Worm (Caenorhabditis elegans) whole organism, young adult: ENCODE measurements around the gene dcap-2.

ENCODE experiments used
- B0019.2 ChIP-seq: fragments of 200-800 bp; sonication (Bioruptor generic); conservative IDR thresholded peaks from 2 replicates; pipeline ENCODE4 v1.3.6; 2022; ENCODE audit warnings: missing genetic modification reagents, missing genetic modification characterization, missing compliant biosample characterization
- D2030.7 ChIP-seq: fragments of 200-800 bp; sonication (Bioruptor generic); IDR thresholded peaks from 2 replicates; pipeline ENCODE4 v1.3.6; 2022; ENCODE audit warnings: missing genetic modification reagents, missing genetic modification characterization, missing compliant biosample characterization
- F33H1.4 ChIP-seq: fragments of 200-800 bp; sonication (Bioruptor generic); IDR thresholded peaks from 2 replicates; pipeline ENCODE4 v1.3.6; 2022; ENCODE audit warnings: missing genetic modification reagents, missing genetic modification characterization, missing compliant biosample characterization
- F39B2.1 ChIP-seq: fragments of 200-800 bp; sonication (Bioruptor generic); IDR thresholded peaks from 2 replicates; pipeline ENCODE4 v1.3.6; 2022; ENCODE audit warnings: missing genetic modification reagents, missing genetic modification characterization, missing compliant biosample characterization
- Y53F4B.3 ChIP-seq: fragments of 200-800 bp; sonication (Bioruptor generic); IDR thresholded peaks from 2 replicates; pipeline ENCODE4 v1.3.6; 2022; ENCODE audit warnings: missing genetic modification reagents, missing genetic modification characterization, missing compliant biosample characterization
- Y53G8AR.9 ChIP-seq: fragments of 200-800 bp; sonication (Bioruptor generic); conservative IDR thresholded peaks from 2 replicates; pipeline ENCODE4 v1.3.6; 2022; ENCODE audit warnings: missing genetic modification reagents, missing genetic modification characterization, missing compliant biosample characterization
- Y56A3A.18 ChIP-seq: fragments of 200-800 bp; sonication (Bioruptor generic); IDR thresholded peaks from 2 replicates; pipeline ENCODE4 v1.3.6; 2022; ENCODE audit warnings: missing genetic modification reagents, missing genetic modification characterization, missing compliant biosample characterization
- Y67H2A.10 ChIP-seq: fragments of 200-800 bp; sonication (Bioruptor generic); conservative IDR thresholded peaks from 2 replicates; pipeline ENCODE4 v1.3.6; 2022; ENCODE audit warnings: missing genetic modification reagents, missing genetic modification characterization, missing compliant biosample characterization
- Y95B8A.8 ChIP-seq: fragments of 200-800 bp; sonication (Bioruptor generic); IDR thresholded peaks from 2 replicates; pipeline ENCODE4 v1.3.6; 2022; ENCODE audit warnings: missing genetic modification reagents, missing genetic modification characterization, missing compliant biosample characterization
- aptf-3 ChIP-seq: fragments of 200-800 bp; sonication (Bioruptor generic); IDR thresholded peaks from 2 replicates; pipeline ENCODE4 v1.3.6; 2022; ENCODE audit warnings: missing genetic modification characterization, missing compliant biosample characterization
- attf-6 ChIP-seq: fragments of 200-800 bp; sonication (Bioruptor generic); IDR thresholded peaks from 2 replicates; pipeline ENCODE4 v1.3.6; 2022; ENCODE audit warnings: missing genetic modification reagents, missing genetic modification characterization, missing compliant biosample characterization
- bed-1 ChIP-seq: fragments of 200-800 bp; sonication (Bioruptor generic); IDR thresholded peaks from 2 replicates; pipeline ENCODE4 v1.3.6; 2022; ENCODE audit warnings: missing genetic modification reagents, missing genetic modification characterization, missing compliant biosample characterization
- cebp-2 ChIP-seq: fragments of 200-800 bp; sonication (Bioruptor generic); IDR thresholded peaks from 2 replicates; pipeline ENCODE4 v1.3.6; 2022; ENCODE audit warnings: missing genetic modification characterization, missing compliant biosample characterization
- ceh-100 ChIP-seq: fragments of 200-800 bp; sonication (Bioruptor generic); IDR thresholded peaks from 2 replicates; pipeline ENCODE4 v1.3.6; 2022; ENCODE audit warnings: missing genetic modification reagents, missing genetic modification characterization, missing compliant biosample characterization
- ceh-40 ChIP-seq: fragments of 200-800 bp; sonication (Bioruptor generic); IDR thresholded peaks from 2 replicates; pipeline ENCODE4 v1.3.6; 2022; ENCODE audit warnings: missing genetic modification characterization, missing compliant biosample characterization
- ceh-58 ChIP-seq: fragments of 200-800 bp; sonication (Bioruptor generic); IDR thresholded peaks from 2 replicates; pipeline ENCODE4 v1.3.6; 2022; ENCODE audit warnings: missing genetic modification characterization, missing compliant biosample characterization
- dox-1 ChIP-seq: fragments of 200-800 bp; sonication (Bioruptor generic); IDR thresholded peaks from 2 replicates; pipeline ENCODE4 v1.3.6; 2022; ENCODE audit warnings: missing genetic modification reagents, missing genetic modification characterization, missing compliant biosample characterization
- egl-18 ChIP-seq: fragments of 200-800 bp; sonication (Bioruptor generic); IDR thresholded peaks from 2 replicates; pipeline ENCODE4 v1.3.6; 2022; ENCODE audit warnings: missing genetic modification reagents, missing genetic modification characterization, missing compliant biosample characterization
- egl-44 ChIP-seq: fragments of 200-800 bp; sonication (Bioruptor generic); IDR thresholded peaks from 2 replicates; pipeline ENCODE4 v1.3.6; 2022; ENCODE audit warnings: missing genetic modification reagents, missing genetic modification characterization, missing compliant biosample characterization
- egrh-3 ChIP-seq: fragments of 200-800 bp; sonication (Bioruptor generic); IDR thresholded peaks from 2 replicates; pipeline ENCODE4 v1.3.6; 2022; ENCODE audit warnings: missing genetic modification reagents, missing genetic modification characterization, missing compliant biosample characterization
- ekl-4 ChIP-seq: fragments of 200-800 bp; sonication (Bioruptor generic); IDR thresholded peaks from 2 replicates; pipeline ENCODE4 v1.3.6; 2022; ENCODE audit warnings: missing genetic modification reagents, missing genetic modification characterization, missing compliant biosample characterization
- hsf-1 ChIP-seq: fragments of 200-800 bp; sonication (Bioruptor generic); IDR thresholded peaks from 2 replicates; pipeline ENCODE4 v1.3.6; 2022; ENCODE audit warnings: missing genetic modification reagents, missing genetic modification characterization, missing compliant biosample characterization
- lag-1 ChIP-seq: fragments of 200-800 bp; sonication (Bioruptor generic); IDR thresholded peaks from 2 replicates; pipeline ENCODE4 v1.3.6; 2022; ENCODE audit warnings: missing genetic modification reagents, missing genetic modification characterization, missing compliant biosample characterization
- madf-3 ChIP-seq: fragments of 200-800 bp; sonication (Bioruptor generic); IDR thresholded peaks from 2 replicates; pipeline ENCODE4 v1.3.6; 2022; ENCODE audit warnings: missing genetic modification reagents, missing genetic modification characterization, missing compliant biosample characterization
- madf-6 ChIP-seq: fragments of 200-800 bp; sonication (Bioruptor generic); IDR thresholded peaks from 2 replicates; pipeline ENCODE4 v1.3.6; 2022; ENCODE audit warnings: missing genetic modification reagents, missing genetic modification characterization, missing compliant biosample characterization
- nfya-2 ChIP-seq: fragments of 200-800 bp; sonication (Bioruptor generic); IDR thresholded peaks from 2 replicates; pipeline ENCODE4 v1.3.6; 2022; ENCODE audit warnings: missing genetic modification reagents, missing genetic modification characterization, missing compliant biosample characterization
- nfyb-1 ChIP-seq: fragments of 200-800 bp; sonication (Bioruptor generic); IDR thresholded peaks from 2 replicates; pipeline ENCODE4 v1.3.6; 2022; ENCODE audit warnings: missing genetic modification reagents, missing genetic modification characterization, missing compliant biosample characterization
- pbrm-1 ChIP-seq: fragments of 200-800 bp; sonication (Bioruptor generic); IDR thresholded peaks from 2 replicates; pipeline ENCODE4 v1.3.6; 2022; ENCODE audit warnings: missing genetic modification reagents, missing genetic modification characterization, missing compliant biosample characterization
- rcor-1 ChIP-seq: fragments of 200-800 bp; sonication (Bioruptor generic); IDR thresholded peaks from 2 replicates; pipeline ENCODE4 v1.3.6; 2022; ENCODE audit warnings: missing genetic modification reagents, missing genetic modification characterization, missing compliant biosample characterization
- ztf-25 ChIP-seq: fragments of 200-800 bp; sonication (Bioruptor generic); IDR thresholded peaks from 2 replicates; pipeline ENCODE4 v1.3.6; 2022; ENCODE audit warnings: missing genetic modification reagents, missing genetic modification characterization, missing compliant biosample characterization

dcap-2 gene

ce11 chrIV:13465797-13466196 is 55.9 kb downstream of the dcap-2 start, which contains the start of gene fezf-1:
fezf-1 (plus strand) TSS chrIV:13466097.
- no peak for TF ChIP-seq F33H1.4 (GFP tag; lab: Robert Waterston, UW)
- no peak for TF ChIP-seq egl-44 (GFP tag; lab: Robert Waterston, UW)

ce11 chrIV:13464620-13465019 is 57.0 kb downstream of the dcap-2 start:
- TF ChIP-seq dox-1 (0 out of 2 replicates have a peak, but pooled peaks have one; percentile 6), egrh-3 (GFP tag; lab: Robert Waterston, UW) (peak; percentile 28; the same call in 1 of the 2 replicates), hsf-1 (peak; percentile 95), cebp-2 (GFP tag; lab: Robert Waterston, UW) (0 out of 2 replicates have a peak, but pooled peaks have one; percentile 47)
- TF ChIP-seq, all 124 proteins: peak for 4; not testable (repeated sequence) for 120

DNA sequence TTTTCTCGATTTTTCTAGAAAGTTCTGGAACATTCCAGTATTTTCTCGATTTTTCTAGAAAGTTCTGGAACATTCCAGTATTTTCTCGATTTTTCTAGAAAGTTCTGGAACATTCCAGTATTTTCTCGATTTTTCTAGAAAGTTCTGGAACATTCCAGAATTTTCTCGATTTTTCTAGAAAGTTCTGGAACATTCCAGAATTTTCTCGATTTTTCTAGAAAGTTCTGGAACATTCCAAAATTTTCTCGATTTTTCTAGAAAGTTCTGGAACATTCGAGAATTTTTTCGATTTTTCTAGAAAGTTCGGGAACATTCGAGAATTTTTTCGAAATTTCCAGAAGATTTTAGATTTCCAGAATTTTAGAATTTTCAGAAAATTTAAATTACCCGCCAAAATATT is 57.8 kb downstream of the dcap-2 start:
- TF ChIP-seq ceh-40 (GFP tag; lab: Robert Waterston, UW) (peak; percentile 95), F39B2.1 (GFP tag; lab: Robert Waterston, UW) (peak; percentile 62; the same call in 1 of the 2 replicates), madf-6 (GFP tag; lab: Robert Waterston, UW) (peak; percentile 72), D2030.7 (GFP tag; lab: Robert Waterston, UW) (peak; percentile 66), ztf-25 (0 out of 2 replicates have a peak, but pooled peaks have one; percentile 13), hsf-1 (peak; percentile 99), attf-6 (GFP tag; lab: Robert Waterston, UW) (peak; percentile 89), Y53G8AR.9 (peak; percentile 88), bed-1 (GFP tag; lab: Robert Waterston, UW) (peak; percentile 89; the same call in 1 of the 2 replicates), egl-18 (GFP tag; lab: Robert Waterston, UW) (peak; percentile 64; the same call in 1 of the 2 replicates), lag-1 (GFP tag; lab: Robert Waterston, UW) (peak; percentile 8; the same call in 1 of the 2 replicates), Y56A3A.18 (GFP tag; lab: Robert Waterston, UW) (0 out of 2 replicates have a peak, but pooled peaks have one; percentile 58), ceh-58 (GFP tag; lab: Robert Waterston, UW) (peak; percentile 97), nfya-2 (GFP tag; lab: Robert Waterston, UW) (peak; percentile 88; the same call in 1 of the 2 replicates), dox-1 (peak; percentile 78), egrh-3 (GFP tag; lab: Robert Waterston, UW) (peak; percentile 52; the same call in 1 of the 2 replicates), pbrm-1 (GFP tag; lab: Robert Waterston, UW) (peak; percentile 54; the same call in 1 of the 2 replicates), nfyb-1 (GFP tag; lab: Robert Waterston, UW) (0 out of 2 replicates have a peak, but pooled peaks have one; percentile 18), aptf-3 (GFP tag; lab: Robert Waterston, UW) (0 out of 2 replicates have a peak, but pooled peaks have one; percentile 28), B0019.2 (peak; percentile 67), ekl-4 (GFP tag; lab: Robert Waterston, UW) (peak; percentile 64; the same call in 1 of the 2 replicates), Y95B8A.8 (GFP tag; lab: Robert Waterston, UW) (peak; percentile 54; the same call in 1 of the 2 replicates), ceh-100 (peak; percentile 55; the same call in 1 of the 2 replicates), rcor-1 (peak; percentile 85), madf-3 (GFP tag; lab: Robert Waterston, UW) (peak; percentile 92), Y53F4B.3 (GFP tag; lab: Robert Waterston, UW) (peak; percentile 67), Y67H2A.10 (GFP tag; lab: Robert Waterston, UW) (0 out of 2 replicates have a peak, but pooled peaks have one; percentile 27)
